Fruit fly (Drosophila melanogaster): ENCODE measurements around the gene CG13738.

The CG13738 gene

DNA sequence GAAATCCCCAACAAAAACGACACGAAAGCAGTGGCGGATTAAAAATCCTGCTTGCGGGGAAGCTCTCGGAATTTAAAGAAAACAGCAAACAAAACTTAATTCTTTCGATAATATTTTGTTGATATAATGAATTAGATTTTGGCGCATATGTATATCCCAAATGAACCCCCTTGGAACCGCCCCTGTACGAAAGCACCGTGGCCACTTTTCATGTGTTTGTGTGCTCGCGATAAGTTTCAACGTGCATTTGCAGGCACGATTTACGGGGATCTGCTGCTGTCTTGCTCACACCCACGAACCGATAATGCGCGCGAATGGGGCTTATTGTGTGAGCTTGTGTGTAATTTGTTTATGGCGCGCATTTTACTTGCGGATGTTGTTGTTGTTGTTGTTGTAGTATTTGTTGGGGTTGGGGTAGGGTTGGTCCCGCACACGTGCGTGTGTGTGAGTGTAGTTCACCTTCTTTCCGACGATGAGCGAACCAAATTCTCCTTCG, 31.7 kb upstream of the CG13738 start (continued):
- TF ChIP-seq crp (GFP tag; optimal IDR thresholded peaks at IDR 0.05) (peak in 1 of 2 experiments; percentile 63), tgo (GFP tag; IDR thresholded peaks at IDR 0.05) (peak; percentile 93), CG3281 (GFP tag; optimal IDR thresholded peaks at IDR 0.05) (peak; percentile 93), trh (GFP tag; optimal IDR thresholded peaks at IDR 0.05) (peak; percentile 82), CG2120 (GFP tag; optimal IDR thresholded peaks at IDR 0.05) (peak; percentile 97), HHEX (GFP tag; optimal IDR thresholded peaks at IDR 0.05) (peak; percentile 93), CG4360 (GFP tag; IDR thresholded peaks at IDR 0.05) (peak; percentile 91), YL-1 (GFP tag; optimal IDR thresholded peaks at IDR 0.05) (peak; percentile 74), ssp (GFP tag; IDR thresholded peaks at IDR 0.05) (peak; percentile 80), CHES-1-like (GFP tag; optimal IDR thresholded peaks at IDR 0.05) (peak; percentile 97), CG18476 (GFP tag; optimal IDR thresholded peaks at IDR 0.05) (peak; percentile 88), sna (GFP tag; IDR thresholded peaks at IDR 0.05; ENCODE audit: partially characterized antibody) (no peak), slou (GFP tag; optimal IDR thresholded peaks at IDR 0.05) (no peak), H2.0 (GFP tag; IDR thresholded peaks at IDR 0.05) (peak; percentile 97), H15 (GFP tag; IDR thresholded peaks at IDR 0.05) (peak; percentile 96)

DNA sequence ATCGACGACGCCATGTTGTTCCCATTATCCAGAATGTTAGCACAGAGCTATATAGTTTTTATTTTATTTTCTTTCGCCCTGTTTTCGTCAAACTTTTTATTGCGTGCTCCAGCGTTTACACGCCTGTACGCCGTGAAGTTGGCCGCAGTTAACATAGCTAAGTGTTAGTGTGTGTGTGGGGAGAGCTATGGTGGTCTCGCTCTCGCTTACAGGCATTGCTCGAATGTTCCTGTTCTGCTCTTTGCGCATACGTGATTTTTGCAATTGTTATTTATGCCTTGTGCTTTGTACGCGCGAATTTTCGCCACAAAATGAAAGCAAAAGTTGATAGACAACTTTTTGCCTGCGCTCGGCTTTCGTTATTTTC, 30.7 kb upstream of the CG13738 start:
- TF ChIP-seq vvl (GFP tag; IDR thresholded peaks at IDR 0.05) (peak; percentile 37; the same call in 1 of the 2 replicates), Mad (GFP tag; optimal IDR thresholded peaks at IDR 0.05) (no peak), CkIIα-i1 (GFP tag; IDR thresholded peaks at IDR 0.05) (no peak), CG8089 (GFP tag; optimal IDR thresholded peaks at IDR 0.05) (no peak), CG11723 (GFP tag; optimal IDR thresholded peaks at IDR 0.05) (no peak), sna (GFP tag; IDR thresholded peaks at IDR 0.05; ENCODE audit: partially characterized antibody) (no peak), peb (GFP tag; IDR thresholded peaks at IDR 0.05) (no peak), sob (GFP tag; IDR thresholded peaks at IDR 0.05) (0 out of 2 replicates have a peak, but pooled peaks have one; percentile 33), CG1647 (GFP tag; optimal IDR thresholded peaks at IDR 0.05) (no peak), CG11456 (GFP tag; IDR thresholded peaks at IDR 0.05) (0 out of 3 replicates have a peak, but pooled peaks have one; percentile 34), TFAM (GFP tag; optimal IDR thresholded peaks at IDR 0.05) (no peak), CG30020 (tag; optimal IDR thresholded peaks at IDR 0.05) (peak; percentile 4), B-H1 (GFP tag; IDR thresholded peaks at IDR 0.05) (no peak; the same call in 2 of the 3 replicates), sens-2 (GFP tag; IDR thresholded peaks at IDR 0.05) (no peak), tgo (GFP tag; IDR thresholded peaks at IDR 0.05) (no peak), CG15011 (GFP tag; optimal IDR thresholded peaks at IDR 0.05) (no peak), CG17186 (GFP tag; optimal IDR thresholded peaks at IDR 0.05) (peak; percentile 24), Optix (GFP tag; IDR thresholded peaks at IDR 0.05) (no peak), Dp (GFP tag; optimal IDR thresholded peaks at IDR 0.05) (no peak), Lpt (GFP tag; optimal IDR thresholded peaks at IDR 0.05) (no peak), ttk (GFP tag; IDR thresholded peaks at IDR 0.05) (no peak), H2.0 (GFP tag; IDR thresholded peaks at IDR 0.05) (no peak), Hmr (GFP tag; optimal IDR thresholded peaks at IDR 0.05) (peak; percentile 41), CG42726 (GFP tag; IDR thresholded peaks at IDR 0.05; ENCODE audit: partially characterized antibody) (no peak), HLHmδ (GFP tag; optimal IDR thresholded peaks at IDR 0.05) (peak; percentile 68), HLH3B (GFP tag; IDR thresholded peaks at IDR 0.05) (no peak), usp (GFP tag; optimal IDR thresholded peaks at IDR 0.05) (no peak), ap (GFP tag; IDR thresholded peaks at IDR 0.05) (no peak), bowl (GFP tag; IDR thresholded peaks at IDR 0.05) (no peak), Kr (GFP tag; optimal IDR thresholded peaks at IDR 0.05) (no peak), CG11504 (tag; optimal IDR thresholded peaks at IDR 0.05) (no peak), org-1 (GFP tag; optimal IDR thresholded peaks at IDR 0.05) (no peak), CG17568 (GFP tag; optimal IDR thresholded peaks at IDR 0.05) (peak; percentile 16), az2 (GFP tag; optimal IDR thresholded peaks at IDR 0.05) (no peak), Gsc (GFP tag; IDR thresholded peaks at IDR 0.05) (no peak), Eip74EF (GFP tag; optimal IDR thresholded peaks at IDR 0.05) (no peak), CG13287 (GFP tag; IDR thresholded peaks at IDR 0.05; ENCODE audit: partially characterized antibody) (peak; percentile 33; the same call in 1 of the 2 replicates), CG14710 (tag; optimal IDR thresholded peaks at IDR 0.05) (peak; percentile 27), CTCF (GFP tag; optimal IDR thresholded peaks at IDR 0.05) (no peak)

Data from whole organism, embryonic.